Fruit fly (Drosophila melanogaster): Measurements from ENCODE around the gene CG9427.
A peak's percentile ranks its signal among the peaks of the same experiment; 100 is the strongest.

CG9427 gene

DNA sequence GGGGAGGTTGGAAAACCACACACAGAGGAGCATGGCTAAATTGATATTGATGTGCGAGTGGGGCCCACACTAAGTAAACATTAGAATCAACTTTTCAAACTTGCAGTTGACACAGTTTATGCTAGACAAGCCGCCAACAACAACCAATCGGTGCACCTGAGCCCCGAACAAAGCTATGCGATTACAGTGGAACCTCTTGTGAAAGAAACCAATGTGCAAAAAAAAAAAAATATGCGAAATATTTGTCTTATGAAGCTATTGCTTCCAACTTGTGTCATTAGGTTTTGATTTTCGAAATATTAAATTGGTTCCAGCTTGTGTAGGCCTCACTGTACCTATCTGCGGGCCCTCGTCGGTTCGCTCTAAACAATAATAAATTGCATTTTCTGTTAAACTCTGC is 8.4 kb downstream of the CG9427 start (continued):
- TF ChIP-seq CG4854 (GFP tag; optimal IDR thresholded peaks at IDR 0.05) (no peak), pita (GFP tag; optimal IDR thresholded peaks at IDR 0.05) (no peak), CG5953 (GFP tag; IDR thresholded peaks at IDR 0.05) (peak; percentile 79), CG11560 (tag; IDR thresholded peaks at IDR 0.05) (peak; percentile 34; the same call in 1 of the 3 replicates), CG30431 (GFP tag; optimal IDR thresholded peaks at IDR 0.05) (peak; percentile 63), CG11247 (GFP tag; IDR thresholded peaks at IDR 0.05) (peak; percentile 78), gcm2 (GFP tag; optimal IDR thresholded peaks at IDR 0.05) (peak; percentile 69), tll (GFP tag; optimal IDR thresholded peaks at IDR 0.05) (no peak), fd96Cb (tag; optimal IDR thresholded peaks at IDR 0.05) (peak; percentile 79), gcm (GFP tag; optimal IDR thresholded peaks at IDR 0.05) (peak; percentile 42), CG31388 (GFP tag; optimal IDR thresholded peaks at IDR 0.05) (peak; percentile 25), CG15696 (tag; optimal IDR thresholded peaks at IDR 0.05) (peak; percentile 54), Dll (GFP tag; IDR thresholded peaks at IDR 0.05; ENCODE audit: partially characterized antibody) (no peak), fd102C (GFP tag; optimal IDR thresholded peaks at IDR 0.05) (no peak), ems (GFP tag; optimal IDR thresholded peaks at IDR 0.05) (peak; percentile 58), NFAT (GFP tag; IDR thresholded peaks at IDR 0.05) (peak; percentile 53), CG10462 (GFP tag; optimal IDR thresholded peaks at IDR 0.05) (peak; percentile 23), NC2α (GFP tag; optimal IDR thresholded peaks at IDR 0.05) (peak; percentile 36), CG8359 (GFP tag; optimal IDR thresholded peaks at IDR 0.05; ENCODE audit: borderline replicate concordance) (peak; percentile 50), Asciz (GFP tag; optimal IDR thresholded peaks at IDR 0.05) (peak; percentile 71), tgo (GFP tag; IDR thresholded peaks at IDR 0.05) (peak; percentile 84), vfl (GFP tag; optimal IDR thresholded peaks at IDR 0.05) (no peak), Ets97D (GFP tag; optimal IDR thresholded peaks at IDR 0.05) (peak; percentile 12), CG13894 (tag; optimal IDR thresholded peaks at IDR 0.05) (no peak), CG2116 (GFP tag; optimal IDR thresholded peaks at IDR 0.05) (peak; percentile 6), gro (GFP tag; optimal IDR thresholded peaks at IDR 0.05) (no peak), CG15269 (tag; optimal IDR thresholded peaks at IDR 0.05) (peak; percentile 71), HmgD (GFP tag; optimal IDR thresholded peaks at IDR 0.05) (no peak), dimm (GFP tag; IDR thresholded peaks at IDR 0.05) (peak; percentile 58), kay (GFP tag; optimal IDR thresholded peaks at IDR 0.05) (no peak), gsb-n (tag; optimal IDR thresholded peaks at IDR 0.05) (peak; percentile 66), lab (GFP tag; optimal IDR thresholded peaks at IDR 0.05) (peak; percentile 78), H2.0 (GFP tag; IDR thresholded peaks at IDR 0.05) (peak; percentile 84), PHDP (tag; optimal IDR thresholded peaks at IDR 0.05) (peak; percentile 70), pho (GFP tag; optimal IDR thresholded peaks at IDR 0.05) (peak; percentile 35), CG13287 (GFP tag; IDR thresholded peaks at IDR 0.05; ENCODE audit: partially characterized antibody) (no peak), wor (GFP tag; IDR thresholded peaks at IDR 0.05) (peak; percentile 73), CrebB (tag; optimal IDR thresholded peaks at IDR 0.05) (peak; percentile 57), CG10959 (GFP tag; IDR thresholded peaks at IDR 0.05) (peak; percentile 76), CG7271 (tag; optimal IDR thresholded peaks at IDR 0.05) (no peak), CG42726 (GFP tag; IDR thresholded peaks at IDR 0.05; ENCODE audit: partially characterized antibody) (no peak), pnt (GFP tag; optimal IDR thresholded peaks at IDR 0.05) (peak; percentile 74), lbe (GFP tag; optimal IDR thresholded peaks at IDR 0.05) (no peak), jigr1 (GFP tag; IDR thresholded peaks at IDR 0.05) (peak; percentile 49; the same call in 1 of the 3 replicates), CG8478 (optimal IDR thresholded peaks at IDR 0.05) (no peak), Adf1 (GFP tag; IDR thresholded peaks at IDR 0.05) (no peak), CG3407 (GFP tag; optimal IDR thresholded peaks at IDR 0.05) (peak; percentile 61), nmo (GFP tag; optimal IDR thresholded peaks at IDR 0.05) (peak; percentile 81), CG1647 (GFP tag; optimal IDR thresholded peaks at IDR 0.05) (peak; percentile 62), CG11085 (GFP tag; IDR thresholded peaks at IDR 0.05) (peak; percentile 54), CG7839 (tag; optimal IDR thresholded peaks at IDR 0.05) (peak; percentile 80)

All from whole organism, embryonic.